Fruit fly (Drosophila melanogaster): ENCODE data around the gene Atac1.

Gene Atac1

dm6 chr2L:6964022-6964434, 3.9 kb upstream of the Atac1 start, which contains the start of the genes sip2 and Coprox (continued):
- TF ChIP-seq CG9797 (GFP tag; optimal IDR thresholded peaks at IDR 0.05) (peak; percentile 89), CG12942 (GFP tag; optimal IDR thresholded peaks at IDR 0.05) (peak; percentile 50), cg (GFP tag; optimal IDR thresholded peaks at IDR 0.05) (no peak), CG17912 (GFP tag; optimal IDR thresholded peaks at IDR 0.05) (no peak), Hr78 (GFP tag; optimal IDR thresholded peaks at IDR 0.05) (peak in 1 of 2 experiments; percentile 70), onecut (GFP tag; IDR thresholded peaks at IDR 0.05) (no peak), ranshi (GFP tag; IDR thresholded peaks at IDR 0.05) (peak; percentile 54; the same call in 1 of the 2 replicates), CG8281 (tag; optimal IDR thresholded peaks at IDR 0.05) (peak; percentile 35), tgo (GFP tag; IDR thresholded peaks at IDR 0.05) (peak; percentile 58; the same call in 2 of the 3 replicates), pita (GFP tag; optimal IDR thresholded peaks at IDR 0.05) (no peak), HLH3B (GFP tag; IDR thresholded peaks at IDR 0.05) (peak; percentile 29; the same call in 1 of the 2 replicates), btn (GFP tag; optimal IDR thresholded peaks at IDR 0.05) (no peak), kay (GFP tag; optimal IDR thresholded peaks at IDR 0.05) (peak; percentile 31), bcd (GFP tag; optimal IDR thresholded peaks at IDR 0.05) (peak; percentile 53), CG3847 (GFP tag; IDR thresholded peaks at IDR 0.05) (no peak), ftz-f1 (GFP tag; optimal IDR thresholded peaks at IDR 0.05) (no peak), CG13624 (GFP tag; optimal IDR thresholded peaks at IDR 0.05) (no peak), CG14965 (GFP tag; optimal IDR thresholded peaks at IDR 0.05; ENCODE audit: borderline replicate concordance) (no peak), hb (GFP tag; IDR thresholded peaks at IDR 0.05; ENCODE audit: partially characterized antibody) (no peak), CG17829 (tag; optimal IDR thresholded peaks at IDR 0.05) (peak; percentile 88), CG3726 (GFP tag; IDR thresholded peaks at IDR 0.05) (no peak), eyg (GFP tag; optimal IDR thresholded peaks at IDR 0.05) (no peak), zfh1 (GFP tag; IDR thresholded peaks at IDR 0.05) (no peak), CG8359 (GFP tag; optimal IDR thresholded peaks at IDR 0.05; ENCODE audit: borderline replicate concordance) (no peak), kah (GFP tag; optimal IDR thresholded peaks at IDR 0.05) (peak; percentile 14), Stat92E (GFP tag; optimal IDR thresholded peaks at IDR 0.05) (peak in 1 of 3 experiments; percentile 15), gem (tag; optimal IDR thresholded peaks at IDR 0.05) (peak; percentile 87), tap (tag; optimal IDR thresholded peaks at IDR 0.05) (no peak), CG2199 (GFP tag; IDR thresholded peaks at IDR 0.05) (no peak), gcm (GFP tag; optimal IDR thresholded peaks at IDR 0.05) (peak; percentile 75), Vsx1 (GFP tag; optimal IDR thresholded peaks at IDR 0.05) (no peak), CG14014 (GFP tag; IDR thresholded peaks at IDR 0.05) (peak; percentile 59), grau (tag; optimal IDR thresholded peaks at IDR 0.05) (peak; percentile 83), Atf6 (GFP tag; IDR thresholded peaks at IDR 0.05) (peak; percentile 52; the same call in 1 of the 2 replicates), CG16815 (GFP tag; optimal IDR thresholded peaks at IDR 0.05) (peak; percentile 26), ara (GFP tag; IDR thresholded peaks at IDR 0.05) (no peak), peb (GFP tag; IDR thresholded peaks at IDR 0.05) (no peak), vnd (GFP tag; IDR thresholded peaks at IDR 0.05; ENCODE audit: partially characterized antibody) (no peak), CG2129 (GFP tag; IDR thresholded peaks at IDR 0.05; ENCODE audit: partially characterized antibody) (no peak), HLHmδ (GFP tag; optimal IDR thresholded peaks at IDR 0.05) (no peak), Dip2 (GFP tag; IDR thresholded peaks at IDR 0.05) (no peak), CG4617 (GFP tag; optimal IDR thresholded peaks at IDR 0.05; ENCODE audit: borderline replicate concordance) (peak; percentile 21), CG1233 (GFP tag; optimal IDR thresholded peaks at IDR 0.05) (no peak), CG3407 (GFP tag; optimal IDR thresholded peaks at IDR 0.05) (no peak), CG34376 (GFP tag; optimal IDR thresholded peaks at IDR 0.05) (no peak), CG6272 (GFP tag; IDR thresholded peaks at IDR 0.05) (no peak), PHDP (tag; optimal IDR thresholded peaks at IDR 0.05) (peak; percentile 82), danr (GFP tag; IDR thresholded peaks at IDR 0.05) (no peak), sima (GFP tag; optimal IDR thresholded peaks at IDR 0.05) (no peak), CG10543 (GFP tag; optimal IDR thresholded peaks at IDR 0.05) (peak; percentile 68)
